Fruit fly (Drosophila melanogaster): ENCODE data around the gene CG32485.

- TF ChIP-seq dac (GFP tag; optimal IDR thresholded peaks at IDR 0.05) = no peak
- no peak for TF ChIP-seq salr (GFP tag; optimal IDR thresholded peaks at IDR 0.05)
- no peak for TF ChIP-seq Eip93F (GFP tag; optimal IDR thresholded peaks at IDR 0.05)
- no peak for TF ChIP-seq fkh (GFP tag; optimal IDR thresholded peaks at IDR 0.05)
- peak; percentile 51 for TF ChIP-seq acj6 (GFP tag; optimal IDR thresholded peaks at IDR 0.05)
- peak; percentile 43 for TF ChIP-seq CG11902 (GFP tag; optimal IDR thresholded peaks at IDR 0.05)
- TF ChIP-seq Ets21C (GFP tag; optimal IDR thresholded peaks at IDR 0.05) = peak; percentile 42
- TF ChIP-seq pdm3 (GFP tag; optimal IDR thresholded peaks at IDR 0.05) = peak; percentile 55
These were observed 23.3 kb downstream of the CG32485 start for dm6 chr3L:3073460-3073859.

Data from whole organism, prepupa.